Fruit fly (Drosophila melanogaster): ENCODE results near the gene CG3342.
A peak's percentile ranks its signal among the peaks of the same experiment; 100 is the strongest.

CG3342 gene

DNA sequence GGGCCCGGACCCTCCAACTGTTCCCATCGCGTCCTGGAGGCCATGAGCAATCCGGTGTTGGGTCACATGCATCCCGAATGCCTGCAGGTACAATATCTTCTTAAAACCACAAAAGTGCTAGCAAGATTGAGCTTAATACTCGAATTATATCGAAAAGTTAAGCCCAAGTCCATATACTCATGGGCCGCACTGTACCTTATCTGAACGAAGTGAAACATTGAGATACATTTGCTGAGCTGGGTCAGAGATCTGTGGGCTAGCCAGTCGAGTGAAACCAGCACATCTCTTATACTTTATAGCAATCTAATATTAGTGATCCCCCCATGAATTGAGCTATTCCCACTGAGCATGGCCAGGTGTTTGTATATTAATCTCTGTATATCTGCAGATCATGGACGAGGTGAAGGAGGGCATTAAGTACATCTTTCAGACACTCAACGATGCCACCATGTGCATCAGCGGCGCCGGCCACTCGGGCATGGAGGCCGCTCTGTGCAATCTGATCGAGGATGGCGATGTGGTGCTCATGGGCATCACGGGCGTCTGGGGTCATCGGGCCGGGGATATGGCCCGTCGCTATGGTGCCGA is 1.6 kb upstream of the CG3342 start:
- TF ChIP-seq Sp1 (GFP tag; optimal IDR thresholded peaks at IDR 0.05) (no peak), CrebA (GFP tag; optimal IDR thresholded peaks at IDR 0.05; ENCODE audit: borderline replicate concordance) (no peak), Rel (GFP tag; optimal IDR thresholded peaks at IDR 0.05) (no peak), Rel (tag; optimal IDR thresholded peaks at IDR 0.05) (peak; percentile 85), sage (GFP tag; optimal IDR thresholded peaks at IDR 0.05) (no peak)

DNA sequence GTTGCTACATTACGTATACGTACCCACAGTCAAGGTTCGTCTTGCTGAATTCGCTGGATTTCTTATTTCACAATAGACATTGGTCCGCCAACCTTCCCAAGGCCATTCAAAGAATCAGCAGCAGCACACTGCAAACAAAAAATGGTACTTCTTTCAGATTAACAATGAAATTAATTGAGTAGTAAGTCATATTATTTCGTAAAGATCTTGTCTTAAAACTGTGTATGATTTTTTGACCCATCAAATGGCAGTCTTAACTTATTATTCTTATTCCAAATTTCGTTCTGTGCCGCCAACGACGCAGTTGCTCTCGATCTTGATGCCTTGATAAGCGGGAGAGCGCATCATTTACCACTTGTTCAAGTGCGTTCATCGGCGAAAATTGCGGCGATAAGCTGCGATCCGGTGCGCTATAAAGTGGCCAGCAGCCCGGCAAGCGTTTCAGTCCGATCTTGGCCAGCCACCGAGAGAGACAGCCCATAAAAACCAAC is 865 bp upstream of the CG3342 start, which contains the start of gene Agxt:
Agxt (plus strand) TSS at position 441 of the 491 bp plus-strand sequence.
- TF ChIP-seq h (GFP tag; optimal IDR thresholded peaks at IDR 0.05) (peak; percentile 57), sage (GFP tag; optimal IDR thresholded peaks at IDR 0.05) (no peak), lola (GFP tag; optimal IDR thresholded peaks at IDR 0.05) (no peak), Hr78 (GFP tag; optimal IDR thresholded peaks at IDR 0.05) (no peak), Mio (GFP tag; optimal IDR thresholded peaks at IDR 0.05) (no peak), usp (GFP tag; optimal IDR thresholded peaks at IDR 0.05) (no peak), fru (GFP tag; optimal IDR thresholded peaks at IDR 0.05) (peak; percentile 61), Hr83 (GFP tag; optimal IDR thresholded peaks at IDR 0.05; ENCODE audit: poor library complexity, severe bottlenecking) (no peak), tai (GFP tag; optimal IDR thresholded peaks at IDR 0.05) (no peak), OdsH (GFP tag; optimal IDR thresholded peaks at IDR 0.05) (peak; percentile 44), CG32264 (GFP tag; optimal IDR thresholded peaks at IDR 0.05) (no peak), Vsx2 (GFP tag; optimal IDR thresholded peaks at IDR 0.05; ENCODE audit: partially characterized antibody) (no peak), jim (GFP tag; optimal IDR thresholded peaks at IDR 0.05) (no peak), Jra (GFP tag; optimal IDR thresholded peaks at IDR 0.05) (no peak), HLH106 (tag; optimal IDR thresholded peaks at IDR 0.05) (peak; percentile 29), ey (GFP tag; optimal IDR thresholded peaks at IDR 0.05) (peak; percentile 62), Rel (GFP tag; optimal IDR thresholded peaks at IDR 0.05) (no peak), Rel (tag; optimal IDR thresholded peaks at IDR 0.05) (no peak), Myc (optimal IDR thresholded peaks at IDR 0.05) (no peak), sv (GFP tag; optimal IDR thresholded peaks at IDR 0.05) (no peak), dl (GFP tag; optimal IDR thresholded peaks at IDR 0.05; ENCODE audit: insufficient read depth in 1 of 2, partially characterized antibody in 2 of 2) (no peak), brk (GFP tag; optimal IDR thresholded peaks at IDR 0.05) (no peak), foxo (GFP tag; optimal IDR thresholded peaks at IDR 0.05) (peak in 1 of 2 experiments; percentile 59), CG9705 (GFP tag; optimal IDR thresholded peaks at IDR 0.05) (no peak), Dfd (GFP tag; optimal IDR thresholded peaks at IDR 0.05) (no peak), Hnf4 (GFP tag; optimal IDR thresholded peaks at IDR 0.05) (no peak), Sp1 (GFP tag; optimal IDR thresholded peaks at IDR 0.05) (no peak), CrebA (GFP tag; optimal IDR thresholded peaks at IDR 0.05; ENCODE audit: borderline replicate concordance) (no peak), rgr (GFP tag; optimal IDR thresholded peaks at IDR 0.05) (peak; percentile 63), psq (GFP tag; optimal IDR thresholded peaks at IDR 0.05) (peak; percentile 28), Dif (GFP tag; optimal IDR thresholded peaks at IDR 0.05; ENCODE audit: partially characterized antibody) (no peak), N (GFP tag; optimal IDR thresholded peaks at IDR 0.05) (no peak), GATAd (GFP tag; optimal IDR thresholded peaks at IDR 0.05) (no peak), dsf (GFP tag; optimal IDR thresholded peaks at IDR 0.05; ENCODE audit: borderline replicate concordance) (no peak), woc (GFP tag; optimal IDR thresholded peaks at IDR 0.05) (no peak), dmrt93B (GFP tag; optimal IDR thresholded peaks at IDR 0.05) (no peak), Abd-B (GFP tag; optimal IDR thresholded peaks at IDR 0.05) (no peak), pan (optimal IDR thresholded peaks at IDR 0.05) (no peak), br (GFP tag; optimal IDR thresholded peaks at IDR 0.05) (peak; percentile 14)

DNA sequence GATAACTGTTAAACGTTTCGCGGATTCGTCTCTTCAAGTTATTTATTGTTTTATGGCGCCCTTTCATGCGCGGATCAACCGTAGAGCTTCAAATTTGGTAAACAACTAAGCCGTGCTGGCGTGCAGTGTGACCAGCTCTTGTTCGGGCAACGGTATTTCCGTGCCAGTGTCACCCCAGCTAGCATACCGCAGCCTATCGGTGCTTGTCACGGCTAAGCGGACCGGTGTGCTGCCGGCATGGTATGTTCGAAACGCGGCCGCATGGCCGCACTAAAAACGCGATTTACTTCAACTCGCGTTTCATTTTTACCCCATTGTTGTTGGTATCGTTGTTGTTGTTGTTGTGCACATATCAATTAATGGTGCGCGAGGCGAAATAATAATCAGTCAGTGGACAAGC is 3.5 kb downstream of the CG3342 start, which contains the start of the genes CG42340 and CG3918:
CG42340 (minus strand) TSS at position 107 of the 400 bp plus-strand sequence.
CG3918 (plus strand) TSS at position 248 of the 400 bp plus-strand sequence.
- TF ChIP-seq Myc (optimal IDR thresholded peaks at IDR 0.05) (no peak), Hr83 (GFP tag; optimal IDR thresholded peaks at IDR 0.05; ENCODE audit: poor library complexity, severe bottlenecking) (no peak), sage (GFP tag; optimal IDR thresholded peaks at IDR 0.05) (no peak), ey (GFP tag; optimal IDR thresholded peaks at IDR 0.05) (no peak), Hnf4 (GFP tag; optimal IDR thresholded peaks at IDR 0.05) (no peak), dmrt93B (GFP tag; optimal IDR thresholded peaks at IDR 0.05) (no peak), Jra (GFP tag; optimal IDR thresholded peaks at IDR 0.05) (no peak), fru (GFP tag; optimal IDR thresholded peaks at IDR 0.05) (peak; percentile 64), foxo (GFP tag; optimal IDR thresholded peaks at IDR 0.05) (peak in 1 of 2 experiments; percentile 19), lola (GFP tag; optimal IDR thresholded peaks at IDR 0.05) (no peak), pan (optimal IDR thresholded peaks at IDR 0.05) (no peak), CrebA (GFP tag; optimal IDR thresholded peaks at IDR 0.05; ENCODE audit: borderline replicate concordance) (no peak), dl (GFP tag; optimal IDR thresholded peaks at IDR 0.05; ENCODE audit: insufficient read depth in 1 of 2, partially characterized antibody in 2 of 2) (no peak), dsf (GFP tag; optimal IDR thresholded peaks at IDR 0.05; ENCODE audit: borderline replicate concordance) (no peak), CG32264 (GFP tag; optimal IDR thresholded peaks at IDR 0.05) (no peak), Abd-B (GFP tag; optimal IDR thresholded peaks at IDR 0.05) (no peak), br (GFP tag; optimal IDR thresholded peaks at IDR 0.05) (no peak), CG9705 (GFP tag; optimal IDR thresholded peaks at IDR 0.05) (no peak), rgr (GFP tag; optimal IDR thresholded peaks at IDR 0.05) (peak; percentile 15), sv (GFP tag; optimal IDR thresholded peaks at IDR 0.05) (no peak), jim (GFP tag; optimal IDR thresholded peaks at IDR 0.05) (no peak), N (GFP tag; optimal IDR thresholded peaks at IDR 0.05) (no peak), Mio (GFP tag; optimal IDR thresholded peaks at IDR 0.05) (no peak), Dfd (GFP tag; optimal IDR thresholded peaks at IDR 0.05) (no peak), Rel (GFP tag; optimal IDR thresholded peaks at IDR 0.05) (no peak), Rel (tag; optimal IDR thresholded peaks at IDR 0.05) (peak; percentile 67), Sp1 (GFP tag; optimal IDR thresholded peaks at IDR 0.05) (peak; percentile 1), woc (GFP tag; optimal IDR thresholded peaks at IDR 0.05) (no peak), h (GFP tag; optimal IDR thresholded peaks at IDR 0.05) (peak; percentile 19), Vsx2 (GFP tag; optimal IDR thresholded peaks at IDR 0.05; ENCODE audit: partially characterized antibody) (no peak), brk (GFP tag; optimal IDR thresholded peaks at IDR 0.05) (no peak), Dif (GFP tag; optimal IDR thresholded peaks at IDR 0.05; ENCODE audit: partially characterized antibody) (peak; percentile 20), psq (GFP tag; optimal IDR thresholded peaks at IDR 0.05) (no peak), HLH106 (tag; optimal IDR thresholded peaks at IDR 0.05) (peak; percentile 39)
